Fruit fly (Drosophila melanogaster) whole organism: ENCODE results near the gene cad.

Experiments used
- CG8478 ChIP-seq: fragments of >200 bp; optimal IDR thresholded peaks from 2 replicates; lab custom pipeline; 2018; ENCODE audit warnings: inconsistent platforms
- EcR ChIP-seq, 2 experiments: fragments of >200 bp; optimal IDR thresholded peaks; 2 replicates each; lab custom pipeline; 2017; ENCODE audit warnings: missing biosample characterization in 2 of 2, missing genetic modification characterization in 2 of 2, missing genetic modification reagents in 2 of 2
- psq ChIP-seq: fragments of >200 bp; optimal IDR thresholded peaks from 2 replicates; lab custom pipeline; 2017

dm6 chr2L:20778380-20778779 lies 7.8 kb downstream of the cad start:
- TF ChIP-seq CG8478 (lab: Kevin White, UChicago) (no peak), psq (lab: Kevin White, UChicago) (no peak), EcR (GFP tag; optimal IDR thresholded peaks at IDR 0.05; lab: Kevin White, UChicago) (no peak)
